Worm (Caenorhabditis elegans) whole organism, L4 larva: ENCODE data around the gene F49H6.5.

Experiments
- Y5F2A.4 ChIP-seq: fragments of 200-800 bp; sonication (Bioruptor generic); optimal IDR thresholded peaks from 2 replicates; lab custom pipeline; 2018; ENCODE audit warnings: mild to moderate bottlenecking, missing genetic modification characterization, missing compliant biosample characterization
- dve-1 ChIP-seq: sonication (generic microtip); optimal IDR thresholded peaks from 2 replicates; lab custom pipeline; 2017; ENCODE audit warnings: antibody characterized with exemption, mild to moderate bottlenecking, missing genetic modification characterization, missing compliant biosample characterization; ENCODE audit not compliant: insufficient read depth
- nhr-76 ChIP-seq: fragments of 150-350 bp; optimal IDR thresholded peaks from 2 replicates; lab custom pipeline; 2014; ENCODE audit warnings: missing biosample characterization, missing genetic modification characterization
- unc-39 ChIP-seq: sonication (generic microtip); optimal IDR thresholded peaks from 2 replicates; lab custom pipeline; 2017; ENCODE audit warnings: missing biosample characterization, missing genetic modification characterization
- ztf-11 ChIP-seq: fragments of 150-350 bp; optimal IDR thresholded peaks from 2 replicates; lab custom pipeline; 2014; ENCODE audit warnings: missing biosample characterization, missing genetic modification characterization

- TF ChIP-seq Y5F2A.4 (GFP tag; lab: Kevin White, UChicago) (no peak), nhr-76 (tag; lab: Kevin White, UChicago) (no peak), dve-1 (tag; lab: Kevin White, UChicago) (no peak), ztf-11 (tag; lab: Kevin White, UChicago) (no peak), unc-39 (no peak)
Measured at ce11 chrV:17030430-17030829, 7.4 kb downstream of the F49H6.5 start.
